Fruit fly (Drosophila melanogaster): ENCODE measurements around the gene CG3430.

The CG3430 gene

dm6 chr2L:6919850-6920660 is 36.8 kb upstream of the CG3430 start, which contains the start of gene x16:
Gene x16, minus strand, starts transcription at chr2L:6920210.
- no peak for TF ChIP-seq bab2 (GFP tag; optimal IDR thresholded peaks at IDR 0.05)
- no peak for TF ChIP-seq CG17829 (tag; optimal IDR thresholded peaks at IDR 0.05)
- TF ChIP-seq CG12391 (tag; optimal IDR thresholded peaks at IDR 0.05): peak; percentile 18
- no peak for TF ChIP-seq Doc2 (GFP tag; IDR thresholded peaks at IDR 0.05)
- peak; percentile 7 for TF ChIP-seq MESR4 (GFP tag; optimal IDR thresholded peaks at IDR 0.05)
- no peak for TF ChIP-seq CG6689 (GFP tag; IDR thresholded peaks at IDR 0.05)
- TF ChIP-seq CG2678 (tag; optimal IDR thresholded peaks at IDR 0.05): peak; percentile 12
- peak; percentile 45 for TF ChIP-seq CG4617 (GFP tag; optimal IDR thresholded peaks at IDR 0.05; ENCODE audit: borderline replicate concordance)
- peak; percentile 10 for TF ChIP-seq Hsf (GFP tag; optimal IDR thresholded peaks at IDR 0.05)
- 0 out of 3 replicates have a peak, but pooled peaks have one; percentile 12 for TF ChIP-seq CG34422 (GFP tag; IDR thresholded peaks at IDR 0.05)
- peak; percentile 50 for TF ChIP-seq CG14710 (tag; optimal IDR thresholded peaks at IDR 0.05)
- TF ChIP-seq gfzf (GFP tag; optimal IDR thresholded peaks at IDR 0.05): peak; percentile 85
- TF ChIP-seq CkIIα-i1 (GFP tag; IDR thresholded peaks at IDR 0.05): no peak
- TF ChIP-seq CG3407 (GFP tag; optimal IDR thresholded peaks at IDR 0.05): no peak
- TF ChIP-seq Awh (GFP tag; IDR thresholded peaks at IDR 0.05): no peak
- TF ChIP-seq CG8765 (GFP tag; IDR thresholded peaks at IDR 0.05): no peak
- TF ChIP-seq ATbp (GFP tag; optimal IDR thresholded peaks at IDR 0.05): no peak
- TF ChIP-seq E2f2 (GFP tag; IDR thresholded peaks at IDR 0.05): peak; percentile 54
- peak; percentile 35 for TF ChIP-seq CG11504 (tag; optimal IDR thresholded peaks at IDR 0.05)
- TF ChIP-seq ssp (GFP tag; IDR thresholded peaks at IDR 0.05): 0 out of 2 replicates have a peak, but pooled peaks have one; percentile 14
- TF ChIP-seq CG30403 (GFP tag; optimal IDR thresholded peaks at IDR 0.05): peak; percentile 10
- no peak for TF ChIP-seq CG32772 (GFP tag; IDR thresholded peaks at IDR 0.05)
- TF ChIP-seq sna (GFP tag; IDR thresholded peaks at IDR 0.05; ENCODE audit: partially characterized antibody): no peak
- no peak for TF ChIP-seq CG13287 (GFP tag; IDR thresholded peaks at IDR 0.05; ENCODE audit: partially characterized antibody)
- peak; percentile 18; the same call in 1 of the 2 replicates for TF ChIP-seq Rfx (GFP tag; IDR thresholded peaks at IDR 0.05)
- TF ChIP-seq Oli (tag; optimal IDR thresholded peaks at IDR 0.05): no peak
- peak; percentile 15 for TF ChIP-seq gem (tag; optimal IDR thresholded peaks at IDR 0.05)
- TF ChIP-seq Gsc (GFP tag; IDR thresholded peaks at IDR 0.05): no peak
- TF ChIP-seq Myb (GFP tag; optimal IDR thresholded peaks at IDR 0.05): peak; percentile 68
- TF ChIP-seq lbe (GFP tag; optimal IDR thresholded peaks at IDR 0.05): no peak
- peak; percentile 11 for TF ChIP-seq CG2120 (GFP tag; optimal IDR thresholded peaks at IDR 0.05)
- TF ChIP-seq CG7928 (GFP tag; optimal IDR thresholded peaks at IDR 0.05): peak; percentile 83
- peak; percentile 77 for TF ChIP-seq CG9797 (GFP tag; optimal IDR thresholded peaks at IDR 0.05)
- TF ChIP-seq sisA (GFP tag; IDR thresholded peaks at IDR 0.05): 0 out of 2 replicates have a peak, but pooled peaks have one; percentile 10
- TF ChIP-seq Sin3A (optimal IDR thresholded peaks at IDR 0.05): peak; percentile 76
- no peak for TF ChIP-seq Asciz (GFP tag; optimal IDR thresholded peaks at IDR 0.05)
- no peak for TF ChIP-seq dysf (GFP tag; IDR thresholded peaks at IDR 0.05)
- no peak for TF ChIP-seq CG10654 (GFP tag; optimal IDR thresholded peaks at IDR 0.05)
- TF ChIP-seq sd (tag; optimal IDR thresholded peaks at IDR 0.05): no peak
- TF ChIP-seq HLH4C (GFP tag; IDR thresholded peaks at IDR 0.05; ENCODE audit: partially characterized antibody): no peak
- TF ChIP-seq CG4282 (GFP tag; optimal IDR thresholded peaks at IDR 0.05): no peak
- TF ChIP-seq Pdp1 (GFP tag; optimal IDR thresholded peaks at IDR 0.05): no peak
- no peak for TF ChIP-seq CG9727 (GFP tag; optimal IDR thresholded peaks at IDR 0.05)
- 0 out of 3 replicates have a peak, but pooled peaks have one; percentile 2 for TF ChIP-seq Dbx (GFP tag; IDR thresholded peaks at IDR 0.05)
- no peak for TF ChIP-seq CHES-1-like (GFP tag; optimal IDR thresholded peaks at IDR 0.05)
- no peak for TF ChIP-seq CG3163 (GFP tag; optimal IDR thresholded peaks at IDR 0.05)
- TF ChIP-seq slbo (GFP tag; IDR thresholded peaks at IDR 0.05): peak; percentile 39; the same call in 1 of the 2 replicates
- no peak for TF ChIP-seq stc (GFP tag; IDR thresholded peaks at IDR 0.05)
- TF ChIP-seq tll (GFP tag; optimal IDR thresholded peaks at IDR 0.05): no peak

Data from whole organism, embryonic.